Worm (Caenorhabditis elegans) whole organism, young adult: ENCODE results near the gene T28B11.1.

Experiments
- B0035.1 ChIP-seq: sonication (generic microtip); optimal IDR thresholded peaks from 2 replicates; lab custom pipeline; 2016; ENCODE audit warnings: missing genetic modification characterization, mild to moderate bottlenecking, missing compliant biosample characterization, missing genotype, missing genetic modification reagents
- F39B2.1 ChIP-seq: fragments of 200-800 bp; sonication (Bioruptor generic); IDR thresholded peaks from 2 replicates; pipeline ENCODE4 v1.3.6; 2022; ENCODE audit warnings: missing genetic modification reagents, missing genetic modification characterization, missing compliant biosample characterization
- F52B5.7 ChIP-seq: sonication (generic microtip); optimal IDR thresholded peaks from 2 replicates; lab custom pipeline; 2016; ENCODE audit warnings: mild to moderate bottlenecking, missing genetic modification characterization, missing compliant biosample characterization
- F57C9.4 ChIP-seq: sonication (generic microtip); optimal IDR thresholded peaks from 2 replicates; lab custom pipeline; 2017; ENCODE audit warnings: mild to moderate bottlenecking, missing genetic modification characterization, missing compliant biosample characterization
- K11D2.4 ChIP-seq: fragments of 200-800 bp; sonication (Bioruptor generic); IDR thresholded peaks from 2 replicates; pipeline ENCODE4 v1.3.6; 2022; ENCODE audit warnings: missing genetic modification reagents, missing genetic modification characterization, missing compliant biosample characterization
- K12H6.12 ChIP-seq: fragments of 200-800 bp; sonication (Bioruptor generic); optimal IDR thresholded peaks from 2 replicates; lab custom pipeline; 2018; ENCODE audit warnings: mild to moderate bottlenecking, missing genetic modification characterization, missing compliant biosample characterization
- Y53F4B.3 ChIP-seq: fragments of 200-800 bp; sonication (Bioruptor generic); IDR thresholded peaks from 2 replicates; pipeline ENCODE4 v1.3.6; 2022; ENCODE audit warnings: missing genetic modification reagents, missing genetic modification characterization, missing compliant biosample characterization
- Y56A3A.18 ChIP-seq: fragments of 200-800 bp; sonication (Bioruptor generic); IDR thresholded peaks from 2 replicates; pipeline ENCODE4 v1.3.6; 2022; ENCODE audit warnings: missing genetic modification reagents, missing genetic modification characterization, missing compliant biosample characterization
- Y67H2A.10 ChIP-seq: fragments of 200-800 bp; sonication (Bioruptor generic); conservative IDR thresholded peaks from 2 replicates; pipeline ENCODE4 v1.3.6; 2022; ENCODE audit warnings: missing genetic modification reagents, missing genetic modification characterization, missing compliant biosample characterization
- akir-1 ChIP-seq: fragments of 200-800 bp; sonication (Bioruptor generic); optimal IDR thresholded peaks from 2 replicates; lab custom pipeline; 2018; ENCODE audit warnings: mild to moderate bottlenecking, missing genetic modification characterization, moderate library complexity, missing compliant biosample characterization
- ama-1 ChIP-seq, 3 experiments: fragments of 150-350 bp in 1 of 3; sonication (generic microtip) in 2 of 3; optimal IDR thresholded peaks; 2 replicates each; lab custom pipeline; 2014 to 2018; ENCODE audit warnings: missing biosample characterization in 2 of 3, missing genetic modification characterization in 2 of 3, missing genetic modification reagents in 2 of 3
- aptf-3 ChIP-seq: fragments of 200-800 bp; sonication (Bioruptor generic); IDR thresholded peaks from 2 replicates; pipeline ENCODE4 v1.3.6; 2022; ENCODE audit warnings: missing genetic modification characterization, missing compliant biosample characterization
- atf-7 ChIP-seq: sonication (generic microtip); optimal IDR thresholded peaks from 2 replicates; lab custom pipeline; 2017; ENCODE audit warnings: mild to moderate bottlenecking, missing genetic modification characterization, missing compliant biosample characterization
- bed-2 ChIP-seq: fragments of 200-800 bp; sonication (Bioruptor generic); IDR thresholded peaks from 2 replicates; pipeline ENCODE4 v1.3.6; 2022; ENCODE audit warnings: missing genetic modification reagents, missing genetic modification characterization, missing compliant biosample characterization
- cebp-1 ChIP-seq, 2 experiments: fragments of 200-800 bp in 1 of 2; sonication (Bioruptor generic) in 1 of 2; sonication (generic microtip) in 1 of 2; IDR thresholded peaks in 1 of 2; optimal IDR thresholded peaks in 1 of 2; 2 replicates each; pipeline versions ENCODE4 v1.3.6 to Lab custom; 2017 to 2022; ENCODE audit warnings: missing compliant biosample characterization in 2 of 2, missing genetic modification characterization in 2 of 2, mild to moderate bottlenecking in 1 of 2, missing genetic modification reagents in 1 of 2, moderate library complexity in 1 of 2
- cebp-2 ChIP-seq: fragments of 200-800 bp; sonication (Bioruptor generic); IDR thresholded peaks from 2 replicates; pipeline ENCODE4 v1.3.6; 2022; ENCODE audit warnings: missing genetic modification characterization, missing compliant biosample characterization
- dox-1 ChIP-seq: fragments of 200-800 bp; sonication (Bioruptor generic); IDR thresholded peaks from 2 replicates; pipeline ENCODE4 v1.3.6; 2022; ENCODE audit warnings: missing genetic modification reagents, missing genetic modification characterization, missing compliant biosample characterization
- egrh-3 ChIP-seq: fragments of 200-800 bp; sonication (Bioruptor generic); IDR thresholded peaks from 2 replicates; pipeline ENCODE4 v1.3.6; 2022; ENCODE audit warnings: missing genetic modification reagents, missing genetic modification characterization, missing compliant biosample characterization
- ets-4 ChIP-seq: fragments of 200-800 bp; sonication (Bioruptor generic); optimal IDR thresholded peaks from 2 replicates; lab custom pipeline; 2018; ENCODE audit warnings: mild to moderate bottlenecking, missing genetic modification characterization, missing compliant biosample characterization
- hlh-12 ChIP-seq: sonication (generic microtip); optimal IDR thresholded peaks from 2 replicates; lab custom pipeline; 2016; ENCODE audit warnings: missing genetic modification characterization, missing compliant biosample characterization
- hsf-1 ChIP-seq: fragments of 200-800 bp; sonication (Bioruptor generic); IDR thresholded peaks from 2 replicates; pipeline ENCODE4 v1.3.6; 2022; ENCODE audit warnings: missing genetic modification reagents, missing genetic modification characterization, missing compliant biosample characterization
- lag-1 ChIP-seq: fragments of 200-800 bp; sonication (Bioruptor generic); IDR thresholded peaks from 2 replicates; pipeline ENCODE4 v1.3.6; 2022; ENCODE audit warnings: missing genetic modification reagents, missing genetic modification characterization, missing compliant biosample characterization
- let-526 ChIP-seq: fragments of 200-800 bp; sonication (Bioruptor generic); IDR thresholded peaks from 2 replicates; pipeline ENCODE4 v1.3.6; 2022; ENCODE audit warnings: missing genetic modification reagents, missing genetic modification characterization, missing compliant biosample characterization
- let-607 ChIP-seq, 2 experiments: fragments of 200-800 bp in 1 of 2; sonication (Bioruptor generic) in 1 of 2; sonication (generic microtip) in 1 of 2; optimal IDR thresholded peaks; 2 replicates each; lab custom pipeline; 2016 to 2018; ENCODE audit warnings: mild to moderate bottlenecking in 2 of 2, missing compliant biosample characterization in 2 of 2, missing genetic modification characterization in 2 of 2, moderate library complexity in 2 of 2, missing genotype in 1 of 2
- lin-26 ChIP-seq: fragments of 200-800 bp; sonication (Bioruptor generic); IDR thresholded peaks from 2 replicates; pipeline ENCODE4 v1.3.6; 2022; ENCODE audit warnings: missing genetic modification reagents, missing genetic modification characterization, missing compliant biosample characterization
- nfyb-1 ChIP-seq: fragments of 200-800 bp; sonication (Bioruptor generic); IDR thresholded peaks from 2 replicates; pipeline ENCODE4 v1.3.6; 2022; ENCODE audit warnings: missing genetic modification reagents, missing genetic modification characterization, missing compliant biosample characterization
- nhr-120 ChIP-seq: fragments of 200-800 bp; sonication (Bioruptor generic); IDR thresholded peaks from 2 replicates; pipeline ENCODE4 v1.3.6; 2022; ENCODE audit warnings: missing genetic modification characterization, missing compliant biosample characterization
- nhr-27 ChIP-seq: fragments of 200-800 bp; sonication (Bioruptor generic); optimal IDR thresholded peaks from 2 replicates; lab custom pipeline; 2018; ENCODE audit warnings: mild to moderate bottlenecking, missing genetic modification characterization, moderate library complexity, missing compliant biosample characterization
- nhr-80 ChIP-seq: sonication (generic microtip); optimal IDR thresholded peaks from 2 replicates; lab custom pipeline; 2016; ENCODE audit warnings: missing genetic modification characterization, missing compliant biosample characterization
- tlf-1 ChIP-seq: fragments of 200-800 bp; sonication (Bioruptor generic); optimal IDR thresholded peaks from 2 replicates; lab custom pipeline; 2018; ENCODE audit warnings: mild to moderate bottlenecking, missing genetic modification characterization, missing compliant biosample characterization
- xnd-1 ChIP-seq: sonication (generic microtip); optimal IDR thresholded peaks from 2 replicates; lab custom pipeline; 2016; ENCODE audit warnings: missing genotype, missing genetic modification reagents, missing genetic modification characterization, missing compliant biosample characterization
- ztf-25 ChIP-seq: fragments of 200-800 bp; sonication (Bioruptor generic); IDR thresholded peaks from 2 replicates; pipeline ENCODE4 v1.3.6; 2022; ENCODE audit warnings: missing genetic modification reagents, missing genetic modification characterization, missing compliant biosample characterization
- ztf-28 ChIP-seq: fragments of 200-800 bp; sonication (Bioruptor generic); IDR thresholded peaks from 2 replicates; pipeline ENCODE4 v1.3.6; 2022; ENCODE audit warnings: missing genetic modification reagents, missing genetic modification characterization, missing compliant biosample characterization

The T28B11.1 gene

DNA sequence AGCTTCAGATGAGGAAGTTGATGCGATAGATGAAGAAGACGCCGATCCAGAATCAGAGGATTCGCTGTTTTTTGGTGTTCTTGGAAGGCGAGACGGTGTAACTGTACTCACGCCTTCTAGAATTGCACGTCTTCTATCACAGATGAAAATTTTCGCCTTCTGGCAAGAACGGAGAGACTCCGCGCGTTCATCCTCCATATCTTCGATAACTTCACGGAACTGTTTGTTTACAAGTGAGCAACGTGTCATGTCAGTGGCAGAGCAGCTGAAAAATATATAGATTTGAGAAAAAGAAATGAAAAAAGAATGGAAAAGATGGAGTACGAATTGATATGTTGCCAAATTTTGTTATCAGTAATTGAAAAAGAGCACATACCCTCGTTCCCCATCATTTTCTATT lies 17.6 kb downstream of the T28B11.1 start:
- TF ChIP-seq lag-1 (GFP tag; lab: Robert Waterston, UW) = 0 out of 2 replicates have a peak, but pooled peaks have one; percentile 67
- peak; percentile 9; the same call in 1 of the 2 replicates for TF ChIP-seq Y56A3A.18 (GFP tag; lab: Robert Waterston, UW)
- TF ChIP-seq B0035.1 (tag; lab: Kevin White, UChicago) = no peak
- TF ChIP-seq cebp-2 = 0 out of 2 replicates have a peak, but pooled peaks have one; percentile 15
- peak; percentile 24 for TF ChIP-seq nhr-80
- no peak for TF ChIP-seq aptf-3
- no peak for TF ChIP-seq Y67H2A.10 (GFP tag; lab: Robert Waterston, UW)
- no peak for TF ChIP-seq Y53F4B.3 (GFP tag; lab: Robert Waterston, UW)
- TF ChIP-seq lin-26 (GFP tag; lab: Robert Waterston, UW) = no peak
- no peak for TF ChIP-seq akir-1
- TF ChIP-seq nhr-120 (GFP tag; lab: Robert Waterston, UW) = 0 out of 2 replicates have a peak, but pooled peaks have one; percentile 39
- TF ChIP-seq nfyb-1 = peak; percentile 48; the same call in 1 of the 2 replicates
- no peak for TF ChIP-seq hlh-12 (tag; lab: Kevin White, UChicago)
- no peak for TF ChIP-seq let-526
- TF ChIP-seq K11D2.4 = no peak

DNA sequence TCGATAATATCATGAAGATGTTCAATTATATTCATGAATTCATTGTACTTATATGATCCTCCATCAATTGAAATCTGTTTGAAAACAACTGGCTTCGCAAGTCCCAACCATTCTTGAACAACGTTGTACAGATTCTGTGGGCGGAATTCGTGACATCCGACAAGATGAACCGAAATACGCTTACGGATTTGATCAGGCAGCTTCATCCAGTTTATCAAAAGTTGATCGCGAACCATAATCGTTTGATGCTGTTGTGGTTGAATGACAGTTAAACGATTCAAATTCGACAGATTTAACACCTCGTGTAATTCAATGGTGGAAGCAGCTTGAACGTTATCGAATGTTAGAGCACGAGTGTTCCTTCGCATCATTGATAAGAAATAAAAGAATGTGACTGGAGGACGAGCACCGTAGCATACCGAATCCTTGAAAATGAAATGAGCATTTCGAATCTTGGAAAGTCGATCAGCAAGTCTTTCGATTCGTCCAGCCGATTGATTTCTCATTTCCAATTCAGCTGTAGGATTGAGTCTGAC lies 18.4 kb downstream of the T28B11.1 start:
- TF ChIP-seq cebp-1 (GFP tag; IDR thresholded peaks at IDR 0.05; lab: Robert Waterston, UW) (no peak), cebp-1 (tag; optimal IDR thresholded peaks at IDR 0.05; lab: Kevin White, UChicago) (peak; percentile 14), nhr-80 (peak; percentile 71), Y67H2A.10 (GFP tag; lab: Robert Waterston, UW) (no peak), dox-1 (GFP tag; lab: Robert Waterston, UW) (no peak), hlh-12 (tag; lab: Kevin White, UChicago) (no peak), atf-7 (tag; lab: Kevin White, UChicago) (peak; percentile 11), F52B5.7 (tag; lab: Kevin White, UChicago) (no peak), ets-4 (GFP tag; lab: Kevin White, UChicago) (peak; percentile 13), tlf-1 (no peak), ama-1 (optimal IDR thresholded peaks at IDR 0.05; lab: Kevin White, UChicago) (no peak), ama-1 (GFP tag; optimal IDR thresholded peaks at IDR 0.05; lab: Kevin White, UChicago) (no peak), ztf-28 (GFP tag; lab: Robert Waterston, UW) (no peak)

DNA sequence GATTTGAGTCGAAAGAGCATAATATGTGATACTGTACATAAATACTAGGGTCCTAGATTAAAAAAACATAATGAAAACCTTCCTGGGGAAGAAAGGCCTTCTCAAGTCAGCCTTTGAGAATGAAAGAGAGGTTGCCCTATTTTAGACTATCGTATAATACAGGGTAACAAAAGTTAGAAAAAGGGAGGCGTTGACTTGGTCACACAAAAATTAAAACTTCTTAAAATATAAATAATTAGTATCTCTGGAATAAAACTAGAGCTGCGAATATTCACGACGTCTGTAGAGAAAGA lies 19.7 kb downstream of the T28B11.1 start:
- TF ChIP-seq Y53F4B.3 (GFP tag; lab: Robert Waterston, UW) = no peak
- TF ChIP-seq xnd-1 (tag; lab: Kevin White, UChicago) = no peak
- TF ChIP-seq F39B2.1 (GFP tag; lab: Robert Waterston, UW) = no peak
- TF ChIP-seq ama-1 (optimal IDR thresholded peaks at IDR 0.05; lab: Kevin White, UChicago) = no peak
- TF ChIP-seq ama-1 (GFP tag; optimal IDR thresholded peaks at IDR 0.05; lab: Kevin White, UChicago) = peak in 1 of 2 experiments; percentile 5
- TF ChIP-seq bed-2 (GFP tag; lab: Robert Waterston, UW) = no peak
- 0 out of 2 replicates have a peak, but pooled peaks have one; percentile 8 for TF ChIP-seq hsf-1
- TF ChIP-seq F57C9.4 (tag; lab: Kevin White, UChicago) = no peak
- TF ChIP-seq K11D2.4 = 0 out of 2 replicates have a peak, but pooled peaks have one; percentile 3
- 0 out of 2 replicates have a peak, but pooled peaks have one; percentile 5 for TF ChIP-seq ztf-28 (GFP tag; lab: Robert Waterston, UW)
- no peak for TF ChIP-seq let-607 (tag; optimal IDR thresholded peaks at IDR 0.05; lab: Kevin White, UChicago)
- TF ChIP-seq egrh-3 (GFP tag; lab: Robert Waterston, UW) = no peak
- TF ChIP-seq ztf-25 = peak; percentile 53; the same call in 1 of the 2 replicates
- no peak for TF ChIP-seq K12H6.12 (tag; lab: Kevin White, UChicago)
- no peak for TF ChIP-seq aptf-3
- no peak for TF ChIP-seq Y67H2A.10 (GFP tag; lab: Robert Waterston, UW)
- no peak for TF ChIP-seq nhr-27
